Fruit fly (Drosophila melanogaster): ENCODE data around the gene RpL13.

Gene RpL13

DNA sequence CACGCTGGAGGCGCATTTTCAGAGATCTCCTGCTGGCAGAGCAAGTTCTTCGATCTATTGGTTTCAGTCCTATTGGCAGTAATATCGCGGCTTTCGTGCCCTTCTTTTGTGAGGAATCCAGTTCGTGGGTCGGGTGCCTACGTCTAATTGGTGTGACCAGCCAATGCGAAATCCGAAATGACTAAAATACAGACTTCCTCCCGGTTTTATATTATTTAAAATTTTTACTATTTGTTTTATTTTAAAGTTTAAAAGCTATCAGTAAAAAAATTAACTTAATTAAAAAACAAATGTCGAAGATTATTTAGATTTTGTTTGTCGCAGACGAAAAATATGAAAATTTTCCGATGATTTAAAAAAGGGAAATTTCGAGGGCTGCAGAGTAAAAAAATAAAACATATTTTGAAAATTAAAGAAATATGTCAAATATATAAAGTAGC lies 3.5 kb upstream of the RpL13 start, which contains the start of gene CG5850 (continued):
- peak; percentile 72 for TF ChIP-seq Eip78C (GFP tag)
- no peak for TF ChIP-seq Smox (GFP tag; optimal IDR thresholded peaks at IDR 0.05)
- peak; percentile 9 for TF ChIP-seq pdm3 (GFP tag; optimal IDR thresholded peaks at IDR 0.05)
- no peak for TF ChIP-seq Sox14 (GFP tag; optimal IDR thresholded peaks at IDR 0.05)
- no peak for TF ChIP-seq salr (GFP tag; optimal IDR thresholded peaks at IDR 0.05)
- no peak for TF ChIP-seq net (GFP tag; optimal IDR thresholded peaks at IDR 0.05)
- no peak for TF ChIP-seq fd59A (GFP tag; optimal IDR thresholded peaks at IDR 0.05)
- TF ChIP-seq CG6163 (GFP tag; IDR thresholded peaks at IDR 0.05), result no peak
- TF ChIP-seq CG7368 (GFP tag; optimal IDR thresholded peaks at IDR 0.05), result no peak
- TF ChIP-seq CG8632 (GFP tag; optimal IDR thresholded peaks at IDR 0.05), result no peak
- TF ChIP-seq CG6808 (GFP tag; optimal IDR thresholded peaks at IDR 0.05), result no peak
- no peak for TF ChIP-seq CG15336 (GFP tag; IDR thresholded peaks at IDR 0.05)
- no peak for TF ChIP-seq CG9139 (GFP tag; optimal IDR thresholded peaks at IDR 0.05)
- no peak for TF ChIP-seq CG10631 (GFP tag; optimal IDR thresholded peaks at IDR 0.05)
- TF ChIP-seq fd85E (GFP tag; optimal IDR thresholded peaks at IDR 0.05), result no peak
- no peak for TF ChIP-seq CG3032 (tag; optimal IDR thresholded peaks at IDR 0.05)
- no peak for TF ChIP-seq CG1621 (tag; optimal IDR thresholded peaks at IDR 0.05)
- TF ChIP-seq Gug (GFP tag; IDR thresholded peaks at IDR 0.05), result no peak
- TF ChIP-seq CG3919 (GFP tag; optimal IDR thresholded peaks at IDR 0.05), result no peak
- TF ChIP-seq CG8119 (GFP tag; IDR thresholded peaks at IDR 0.05), result no peak
- TF ChIP-seq topi (GFP tag; optimal IDR thresholded peaks at IDR 0.05), result no peak
- no peak for TF ChIP-seq CG34406 (GFP tag; optimal IDR thresholded peaks at IDR 0.05)
- TF ChIP-seq eg (GFP tag; IDR thresholded peaks at IDR 0.05), result no peak
- TF ChIP-seq Eip93F (GFP tag; optimal IDR thresholded peaks at IDR 0.05), result no peak
- TF ChIP-seq cyc (GFP tag; optimal IDR thresholded peaks at IDR 0.05), result no peak
- TF ChIP-seq vri (GFP tag; optimal IDR thresholded peaks at IDR 0.05), result no peak
- TF ChIP-seq CG6276 (GFP tag; optimal IDR thresholded peaks at IDR 0.05), result no peak
- TF ChIP-seq CG6792 (GFP tag; optimal IDR thresholded peaks at IDR 0.05), result no peak
- TF ChIP-seq spab (GFP tag; optimal IDR thresholded peaks at IDR 0.05), result no peak
- TF ChIP-seq svp (GFP tag), result peak; percentile 69
- no peak for TF ChIP-seq Sox102F (GFP tag; optimal IDR thresholded peaks at IDR 0.05)
- no peak for TF ChIP-seq Hr39 (GFP tag; optimal IDR thresholded peaks at IDR 0.05)
- no peak for TF ChIP-seq acj6 (GFP tag; optimal IDR thresholded peaks at IDR 0.05)
- no peak for TF ChIP-seq CG32006 (GFP tag; optimal IDR thresholded peaks at IDR 0.05)
- TF ChIP-seq Blimp-1 (GFP tag; optimal IDR thresholded peaks at IDR 0.05), result no peak
- TF ChIP-seq CG16779 (tag; optimal IDR thresholded peaks at IDR 0.05), result no peak
- no peak for TF ChIP-seq Hr4 (GFP tag; optimal IDR thresholded peaks at IDR 0.05)
- TF ChIP-seq CG11762 (GFP tag; optimal IDR thresholded peaks at IDR 0.05; ENCODE audit: insufficient read depth), result no peak
- no peak for TF ChIP-seq Eip75B (GFP tag; optimal IDR thresholded peaks at IDR 0.05)

DNA sequence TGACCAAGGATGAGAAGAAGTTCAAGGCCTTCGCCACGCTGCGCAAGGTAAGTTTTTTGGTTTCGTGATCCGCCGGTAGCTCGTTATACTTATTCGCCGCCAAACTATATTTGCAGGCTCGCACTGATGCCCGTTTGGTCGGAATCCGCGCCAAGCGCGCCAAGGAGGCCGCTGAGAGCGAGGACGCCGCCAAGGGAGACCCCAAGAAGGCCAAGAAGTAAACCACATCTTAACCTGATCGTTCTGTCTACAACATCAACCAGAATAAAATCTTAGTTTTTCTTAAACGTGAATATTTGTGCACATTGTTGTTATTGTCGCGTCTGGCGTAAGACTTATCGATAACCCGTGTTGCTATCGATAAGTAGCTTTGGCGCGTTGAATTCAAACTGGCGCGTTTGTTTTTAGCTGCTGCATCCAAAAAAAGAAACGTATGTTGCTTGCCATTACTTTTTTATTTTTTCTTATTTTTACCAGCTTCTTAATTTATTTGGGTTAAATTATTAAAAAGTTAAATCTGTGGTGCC lies 1.2 kb downstream of the RpL13 start:
- TF ChIP-seq CG8119 (GFP tag; IDR thresholded peaks at IDR 0.05) (no peak), dsx (GFP tag; optimal IDR thresholded peaks at IDR 0.05; ENCODE audit: poor library complexity, severe bottlenecking) (peak; percentile 37), ss (GFP tag; optimal IDR thresholded peaks at IDR 0.05) (no peak), CG3032 (tag; optimal IDR thresholded peaks at IDR 0.05) (no peak), CG8319 (GFP tag; optimal IDR thresholded peaks at IDR 0.05) (no peak), CG6808 (GFP tag; optimal IDR thresholded peaks at IDR 0.05) (no peak), svp (GFP tag) (no peak), CG7368 (GFP tag; optimal IDR thresholded peaks at IDR 0.05) (no peak), Eip78C (GFP tag) (peak; percentile 10), achi (GFP tag; optimal IDR thresholded peaks at IDR 0.05) (no peak), esn (GFP tag; optimal IDR thresholded peaks at IDR 0.05) (no peak), acj6 (GFP tag; optimal IDR thresholded peaks at IDR 0.05) (no peak), Lpt (GFP tag; optimal IDR thresholded peaks at IDR 0.05) (no peak), Sox14 (GFP tag; optimal IDR thresholded peaks at IDR 0.05) (no peak)

Data from whole organism, prepupa.